Fruit fly (Drosophila melanogaster): ENCODE results near the gene CG9259.

DNA sequence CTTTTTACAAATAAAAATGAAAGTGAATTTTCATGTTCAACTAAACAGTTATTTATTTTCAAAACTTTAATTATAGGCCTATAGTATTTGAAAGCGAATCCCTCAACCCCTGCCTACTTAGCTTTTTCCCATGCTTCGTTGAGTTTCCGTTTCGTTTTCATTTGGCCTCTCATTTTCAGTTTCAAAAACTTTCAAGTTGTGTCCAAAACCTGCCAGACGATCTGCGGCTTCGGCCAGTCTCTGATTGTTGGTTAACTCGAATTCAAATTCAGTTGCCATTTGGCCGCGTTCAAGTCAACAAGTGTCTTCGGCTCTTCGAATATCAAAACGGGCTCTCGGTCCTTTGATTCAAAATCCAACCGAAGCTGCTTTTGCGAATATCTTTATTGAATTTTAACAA, 1.8 kb downstream of the CG9259 start, which contains the start of gene CG14397:
- no peak for TF ChIP-seq bab2 (GFP tag; optimal IDR thresholded peaks at IDR 0.05)
- no peak for TF ChIP-seq sqz (GFP tag; optimal IDR thresholded peaks at IDR 0.05)
- TF ChIP-seq CG3726 (GFP tag; IDR thresholded peaks at IDR 0.05) = no peak
- no peak for TF ChIP-seq CG30403 (GFP tag; optimal IDR thresholded peaks at IDR 0.05)
- TF ChIP-seq Blimp-1 (GFP tag; optimal IDR thresholded peaks at IDR 0.05) = peak; percentile 66
- no peak for TF ChIP-seq CG12104 (GFP tag; optimal IDR thresholded peaks at IDR 0.05)
- no peak for TF ChIP-seq fd3F (GFP tag; optimal IDR thresholded peaks at IDR 0.05)
- TF ChIP-seq CG17802 (tag; optimal IDR thresholded peaks at IDR 0.05) = no peak

All from whole organism, embryonic.